Fruit fly (Drosophila melanogaster) whole organism, embryonic: ENCODE measurements around the gene frj.

Experiments used
- Adf1 ChIP-seq: fragments of 200-800 bp; sonication (Bioruptor generic); IDR thresholded peaks from 2 replicates; pipeline ENCODE4 v1.3.6; 2022; ENCODE audit warnings: missing biosample characterization, missing genetic modification characterization
- Asciz ChIP-seq: fragments of 200-800 bp; sonication (Bioruptor generic); optimal IDR thresholded peaks from 2 replicates; lab custom pipeline; 2017; ENCODE audit warnings: missing biosample characterization, mild to moderate bottlenecking, missing genetic modification characterization, missing genetic modification reagents
- CG12155 ChIP-seq: fragments of 200-800 bp; sonication (Bioruptor generic); optimal IDR thresholded peaks from 3 replicates; lab custom pipeline; 2016; ENCODE audit warnings: missing biosample characterization, missing genetic modification characterization
- CG12659 ChIP-seq: fragments of 200-800 bp; sonication (Bioruptor generic); optimal IDR thresholded peaks from 3 replicates; lab custom pipeline; 2017; ENCODE audit warnings: mild to moderate bottlenecking, missing biosample characterization, missing genetic modification reagents, missing genetic modification characterization
- CG15269 ChIP-seq: fragments of 200-800 bp; sonication (Bioruptor generic); optimal IDR thresholded peaks from 2 replicates; lab custom pipeline; 2018; ENCODE audit warnings: missing biosample characterization, mild to moderate bottlenecking, missing genetic modification characterization, moderate library complexity
- CG17385 ChIP-seq: fragments of 200-800 bp; sonication (Bioruptor generic); optimal IDR thresholded peaks from 3 replicates; lab custom pipeline; 2018; ENCODE audit warnings: missing biosample characterization, mild to moderate bottlenecking, missing genetic modification characterization
- CG2712 ChIP-seq: fragments of 200-800 bp; optimal IDR thresholded peaks from 3 replicates; lab custom pipeline; 2019; ENCODE audit warnings: missing biosample characterization, mild to moderate bottlenecking, missing genetic modification characterization, moderate library complexity
- CG31365 ChIP-seq: fragments of 200-800 bp; sonication (Bioruptor generic); optimal IDR thresholded peaks from 2 replicates; lab custom pipeline; 2018; ENCODE audit warnings: missing biosample characterization, mild to moderate bottlenecking, missing genetic modification characterization
- CG31388 ChIP-seq: fragments of 200-800 bp; sonication (Bioruptor generic); optimal IDR thresholded peaks from 2 replicates; lab custom pipeline; 2016; ENCODE audit warnings: missing biosample characterization, missing genetic modification characterization
- CG3281 ChIP-seq: fragments of 200-800 bp; sonication (Bioruptor generic); optimal IDR thresholded peaks from 3 replicates; lab custom pipeline; 2017; ENCODE audit warnings: missing biosample characterization, mild to moderate bottlenecking, missing genetic modification characterization
- CG34376 ChIP-seq: fragments of 200-800 bp; sonication (Bioruptor generic); optimal IDR thresholded peaks from 2 replicates; lab custom pipeline; 2018; ENCODE audit warnings: missing biosample characterization, mild to moderate bottlenecking, missing genetic modification characterization
- CG4707 ChIP-seq: fragments of 200-800 bp; sonication (Bioruptor generic); optimal IDR thresholded peaks from 2 replicates; lab custom pipeline; 2018; ENCODE audit warnings: missing biosample characterization, mild to moderate bottlenecking, missing genetic modification characterization, moderate library complexity
- CG4854 ChIP-seq: fragments of 200-800 bp; sonication (Bioruptor generic); optimal IDR thresholded peaks from 2 replicates; lab custom pipeline; 2016; ENCODE audit warnings: missing biosample characterization, missing genetic modification characterization, inconsistent platforms
- CG6175 ChIP-seq: fragments of 200-800 bp; sonication (Bioruptor generic); IDR thresholded peaks from 3 replicates; pipeline ENCODE4 v1.3.6; 2022; ENCODE audit warnings: missing biosample characterization, missing genetic modification characterization
- CG6272 ChIP-seq: fragments of 200-800 bp; sonication (Bioruptor generic); IDR thresholded peaks from 2 replicates; pipeline ENCODE4 v1.3.6; 2022; ENCODE audit warnings: missing biosample characterization, missing genetic modification characterization
- CG8290 ChIP-seq, 3 experiments: fragments of 200-800 bp; sonication (Bioruptor generic); optimal IDR thresholded peaks; 2 replicates each; lab custom pipeline; 2016 to 2019; ENCODE audit warnings: missing biosample characterization in 3 of 3, missing genetic modification characterization in 3 of 3, mild to moderate bottlenecking in 2 of 3, moderate library complexity in 1 of 3
- CG9727 ChIP-seq: fragments of 200-800 bp; sonication (Bioruptor generic); optimal IDR thresholded peaks from 3 replicates; lab custom pipeline; 2017; ENCODE audit warnings: missing biosample characterization, mild to moderate bottlenecking, missing genetic modification characterization
- Deaf1 ChIP-seq: fragments of 200-800 bp; optimal IDR thresholded peaks from 3 replicates; lab custom pipeline; 2019; ENCODE audit warnings: missing biosample characterization, mild to moderate bottlenecking, missing genetic modification characterization, moderate library complexity
- Eip74EF ChIP-seq, 2 experiments: fragments of 200-800 bp in 1 of 2; fragments of >200 bp in 1 of 2; sonication (Bioruptor generic) in 1 of 2; optimal IDR thresholded peaks; 2 replicates each; lab custom pipeline; 2017 to 2019; ENCODE audit warnings: missing biosample characterization in 2 of 2, missing genetic modification characterization in 2 of 2, mild to moderate bottlenecking in 1 of 2, moderate library complexity in 1 of 2
- Ets97D ChIP-seq: fragments of 200-800 bp; sonication (Bioruptor generic); optimal IDR thresholded peaks from 3 replicates; lab custom pipeline; 2016; ENCODE audit warnings: missing biosample characterization, missing genetic modification characterization
- Fer1 ChIP-seq: fragments of 200-800 bp; sonication (Bioruptor generic); optimal IDR thresholded peaks from 2 replicates; lab custom pipeline; 2017; ENCODE audit warnings: missing biosample characterization, mild to moderate bottlenecking, missing genetic modification characterization
- Fer3 ChIP-seq: fragments of 200-800 bp; sonication (Bioruptor generic); optimal IDR thresholded peaks from 2 replicates; lab custom pipeline; 2018; ENCODE audit warnings: missing biosample characterization, mild to moderate bottlenecking, missing genetic modification characterization, moderate library complexity
- HmgZ ChIP-seq: fragments of 200-800 bp; sonication (Bioruptor generic); optimal IDR thresholded peaks from 2 replicates; lab custom pipeline; 2018; ENCODE audit warnings: missing biosample characterization, mild to moderate bottlenecking, missing genetic modification characterization
- Hsf ChIP-seq: fragments of 200-800 bp; sonication (Bioruptor generic); optimal IDR thresholded peaks from 3 replicates; lab custom pipeline; 2016; ENCODE audit warnings: missing biosample characterization, missing genetic modification characterization
- NFAT ChIP-seq: fragments of 200-800 bp; sonication (Bioruptor generic); IDR thresholded peaks from 2 replicates; pipeline ENCODE4 v1.3.6; 2022; ENCODE audit warnings: missing biosample characterization, missing genetic modification characterization
- NfI ChIP-seq: fragments of 200-800 bp; sonication (Bioruptor generic); optimal IDR thresholded peaks from 3 replicates; lab custom pipeline; 2018; ENCODE audit warnings: missing biosample characterization, mild to moderate bottlenecking, missing genetic modification characterization, moderate library complexity
- Pdp1 ChIP-seq, 2 experiments: fragments of 200-800 bp; sonication (Bioruptor generic); optimal IDR thresholded peaks; 3 replicates each; lab custom pipeline; 2016; ENCODE audit warnings: missing biosample characterization in 2 of 2, missing genetic modification characterization in 2 of 2, mild to moderate bottlenecking in 1 of 2, moderate library complexity in 1 of 2
- Scr ChIP-seq: fragments of 200-800 bp; sonication (Bioruptor generic); IDR thresholded peaks from 2 replicates; pipeline ENCODE4 v1.3.6; 2022; ENCODE audit warnings: missing biosample characterization, missing genetic modification characterization; ENCODE audit not compliant: partially characterized antibody
- Trl ChIP-seq, 3 experiments: fragments of >200 bp in 2 of 3; fragments of 200-800 bp in 1 of 3; sonication (Bioruptor generic) in 1 of 3; optimal IDR thresholded peaks; 2 replicates in 1 of 3; 3 replicates in 2 of 3; lab custom pipeline; 2016 to 2017; ENCODE audit warnings: missing biosample characterization in 1 of 3, missing genetic modification characterization in 1 of 3
- Xrp1 ChIP-seq: fragments of 200-800 bp; sonication (Bioruptor generic); IDR thresholded peaks from 2 replicates; pipeline ENCODE4 v1.3.6; 2022; ENCODE audit warnings: missing biosample characterization, missing genetic modification characterization
- al ChIP-seq: fragments of 200-800 bp; sonication (Bioruptor generic); IDR thresholded peaks from 2 replicates; pipeline ENCODE4 v1.3.6; 2022; ENCODE audit warnings: missing biosample characterization, missing genetic modification characterization
- amos ChIP-seq: fragments of 200-800 bp; sonication (Bioruptor generic); IDR thresholded peaks from 2 replicates; pipeline ENCODE4 v1.3.6; 2022; ENCODE audit warnings: missing biosample characterization, missing genetic modification characterization; ENCODE audit not compliant: partially characterized antibody
- caup ChIP-seq: fragments of 200-800 bp; sonication (Bioruptor generic); optimal IDR thresholded peaks from 3 replicates; lab custom pipeline; 2017; ENCODE audit warnings: missing biosample characterization, mild to moderate bottlenecking, missing genetic modification characterization, moderate library complexity; ENCODE audit not compliant: severe bottlenecking
- chm ChIP-seq: fragments of 200-800 bp; sonication (Bioruptor generic); IDR thresholded peaks from 2 replicates; pipeline ENCODE4 v1.3.6; 2022; ENCODE audit warnings: missing biosample characterization, missing genetic modification characterization
- ci ChIP-seq: fragments of 200-800 bp; sonication (Bioruptor generic); IDR thresholded peaks from 3 replicates; pipeline ENCODE4 v1.3.6; 2022; ENCODE audit warnings: missing biosample characterization, missing genetic modification characterization
- crol ChIP-seq: fragments of 200-800 bp; sonication (Bioruptor generic); IDR thresholded peaks from 2 replicates; pipeline ENCODE4 v1.3.6; 2022; ENCODE audit warnings: missing biosample characterization, missing genetic modification characterization
- fu2 ChIP-seq: fragments of 200-800 bp; sonication (Bioruptor generic); optimal IDR thresholded peaks from 2 replicates; lab custom pipeline; 2016; ENCODE audit warnings: missing biosample characterization, missing genetic modification characterization
- grau ChIP-seq: fragments of 200-800 bp; optimal IDR thresholded peaks from 3 replicates; lab custom pipeline; 2019; ENCODE audit warnings: missing biosample characterization, mild to moderate bottlenecking, missing genetic modification characterization, moderate library complexity
- her ChIP-seq: fragments of 200-800 bp; sonication (Bioruptor generic); optimal IDR thresholded peaks from 2 replicates; lab custom pipeline; 2016; ENCODE audit warnings: missing biosample characterization, missing genetic modification characterization
- hkb ChIP-seq, 2 experiments: fragments of 200-800 bp in 1 of 2; fragments of >200 bp in 1 of 2; sonication (Bioruptor generic) in 1 of 2; IDR thresholded peaks in 1 of 2; optimal IDR thresholded peaks in 1 of 2; 2 replicates each; pipeline versions ENCODE4 v1.3.6 to Lab custom; 2017 to 2022; ENCODE audit warnings: missing biosample characterization in 1 of 2, missing genetic modification characterization in 1 of 2
- nau ChIP-seq: fragments of 200-800 bp; sonication (Bioruptor generic); optimal IDR thresholded peaks from 3 replicates; lab custom pipeline; 2017; ENCODE audit warnings: missing biosample characterization, mild to moderate bottlenecking, missing genetic modification characterization, missing genetic modification reagents
- oc ChIP-seq: fragments of 200-800 bp; sonication (Bioruptor generic); optimal IDR thresholded peaks from 2 replicates; lab custom pipeline; 2018; ENCODE audit warnings: missing biosample characterization, mild to moderate bottlenecking, missing genetic modification characterization, moderate library complexity
- odd ChIP-seq: fragments of 200-800 bp; sonication (Bioruptor generic); optimal IDR thresholded peaks from 2 replicates; lab custom pipeline; 2017; ENCODE audit warnings: missing biosample characterization, mild to moderate bottlenecking, missing genetic modification characterization
- repo ChIP-seq: fragments of 200-800 bp; sonication (Bioruptor generic); optimal IDR thresholded peaks from 2 replicates; lab custom pipeline; 2016; ENCODE audit warnings: missing biosample characterization, missing genetic modification characterization
- rib ChIP-seq: fragments of 200-800 bp; sonication (Bioruptor generic); IDR thresholded peaks from 2 replicates; pipeline ENCODE4 v1.3.6; 2022; ENCODE audit warnings: missing biosample characterization, missing genetic modification characterization
- ro ChIP-seq: fragments of 200-800 bp; sonication (Bioruptor generic); IDR thresholded peaks from 2 replicates; pipeline ENCODE4 v1.3.6; 2022; ENCODE audit warnings: missing biosample characterization, missing genetic modification characterization
- salm ChIP-seq: fragments of 200-800 bp; sonication (Bioruptor generic); optimal IDR thresholded peaks from 2 replicates; lab custom pipeline; 2018; ENCODE audit warnings: missing biosample characterization, mild to moderate bottlenecking, missing genetic modification characterization
- wek ChIP-seq: fragments of 200-800 bp; sonication (Bioruptor generic); optimal IDR thresholded peaks from 3 replicates; lab custom pipeline; 2018; ENCODE audit warnings: missing biosample characterization, mild to moderate bottlenecking, missing genetic modification characterization, moderate library complexity

frj gene

dm6 chr2L:6494405-6494816 lies 38.6 kb downstream of the frj start, which contains the start of gene CG9547 (continued):
- TF ChIP-seq Hsf (GFP tag; lab: Kevin White, UChicago) (no peak), CG6272 (no peak), amos (GFP tag; lab: Robert Waterston, UW) (peak; percentile 45; the same call in 1 of the 2 replicates), chm (GFP tag; lab: Robert Waterston, UW) (peak; percentile 26; the same call in 1 of the 2 replicates), NfI (GFP tag; lab: Kevin White, UChicago) (peak; percentile 20), grau (tag; lab: Kevin White, UChicago) (peak; percentile 3), ro (GFP tag; lab: Robert Waterston, UW) (no peak), HmgZ (tag; lab: Kevin White, UChicago) (peak; percentile 20), CG9727 (GFP tag; lab: Kevin White, UChicago) (no peak), Deaf1 (tag; lab: Kevin White, UChicago) (peak; percentile 45), CG17385 (GFP tag; lab: Kevin White, UChicago) (peak; percentile 74), repo (GFP tag; lab: Kevin White, UChicago) (no peak), Adf1 (GFP tag; lab: Robert Waterston, UW) (peak; percentile 37; the same call in 1 of the 2 replicates), Scr (GFP tag; lab: Robert Waterston, UW) (0 out of 2 replicates have a peak, but pooled peaks have one; percentile 16), rib (GFP tag; lab: Robert Waterston, UW) (peak; percentile 80; the same call in 1 of the 2 replicates), Asciz (GFP tag; lab: Kevin White, UChicago) (no peak), NFAT (GFP tag; lab: Robert Waterston, UW) (peak; percentile 22; the same call in 1 of the 2 replicates), ci (GFP tag; lab: Robert Waterston, UW) (peak; percentile 69; the same call in 2 of the 3 replicates), CG31365 (tag; lab: Kevin White, UChicago) (peak; percentile 33), salm (peak; percentile 22), her (GFP tag; lab: Kevin White, UChicago) (peak; percentile 3), Ets97D (GFP tag; lab: Kevin White, UChicago) (no peak), oc (tag; lab: Kevin White, UChicago) (no peak), CG12155 (GFP tag; lab: Kevin White, UChicago) (peak; percentile 84), odd (GFP tag; lab: Kevin White, UChicago) (peak; percentile 25), Fer3 (tag; lab: Kevin White, UChicago) (peak; percentile 9), fu2 (GFP tag; lab: Kevin White, UChicago) (no peak), caup (GFP tag; lab: Kevin White, UChicago) (peak; percentile 39), CG4707 (GFP tag; lab: Kevin White, UChicago) (no peak), Eip74EF (GFP tag; optimal IDR thresholded peaks at IDR 0.05; lab: Kevin White, UChicago) (peak in 1 of 2 experiments; percentile 51), Xrp1 (GFP tag; lab: Robert Waterston, UW) (no peak), CG2712 (tag; lab: Kevin White, UChicago) (no peak), CG8290 (GFP tag; optimal IDR thresholded peaks at IDR 0.05; lab: Kevin White, UChicago) (no peak), CG8290 (tag; optimal IDR thresholded peaks at IDR 0.05; lab: Kevin White, UChicago) (peak in 1 of 2 experiments; percentile 36), CG34376 (GFP tag; lab: Kevin White, UChicago) (peak; percentile 94), CG31388 (GFP tag; lab: Kevin White, UChicago) (no peak), crol (GFP tag; lab: Robert Waterston, UW) (no peak), hkb (optimal IDR thresholded peaks at IDR 0.05; lab: Kevin White, UChicago) (no peak), hkb (GFP tag; IDR thresholded peaks at IDR 0.05; lab: Robert Waterston, UW) (peak; percentile 32; the same call in 1 of the 2 replicates), CG3281 (GFP tag; lab: Kevin White, UChicago) (peak; percentile 27), Pdp1 (GFP tag; optimal IDR thresholded peaks at IDR 0.05; lab: Kevin White, UChicago) (peak in 1 of 2 experiments; percentile 80), CG12659 (peak; percentile 0), nau (GFP tag; lab: Kevin White, UChicago) (peak; percentile 21), al (no peak), Trl (optimal IDR thresholded peaks at IDR 0.05; lab: Kevin White, UChicago) (peak; percentile 71 to 84), Trl (GFP tag; optimal IDR thresholded peaks at IDR 0.05; lab: Kevin White, UChicago) (no peak), CG15269 (tag; lab: Kevin White, UChicago) (peak; percentile 11), CG6175 (GFP tag; lab: Robert Waterston, UW) (no peak), CG4854 (GFP tag; lab: Kevin White, UChicago) (no peak), wek (GFP tag; lab: Kevin White, UChicago) (peak; percentile 31), Fer1 (GFP tag; lab: Kevin White, UChicago) (peak; percentile 69)
